Worm (Caenorhabditis elegans): ENCODE measurements around the gene sax-1.
A peak's percentile ranks its signal among the peaks of the same experiment; 100 is the strongest.

Gene sax-1

ce11 chrX:3694172-3694571 lies 44.2 kb upstream of the sax-1 start (continued):
- TF ChIP-seq ztf-25 (GFP tag; IDR thresholded peaks at IDR 0.05) (no peak), lin-54 (GFP tag; optimal IDR thresholded peaks at IDR 0.05) (no peak), K11D2.4 (GFP tag; IDR thresholded peaks at IDR 0.05) (peak; percentile 63; the same call in 1 of the 2 replicates), atf-7 (tag; optimal IDR thresholded peaks at IDR 0.05) (no peak), C06A6.2 (GFP tag; conservative IDR thresholded peaks at IDR 0.05) (no peak), egl-18 (GFP tag; IDR thresholded peaks at IDR 0.05) (no peak), hlh-26 (GFP tag; conservative IDR thresholded peaks at IDR 0.05) (no peak), cebp-2 (GFP tag; IDR thresholded peaks at IDR 0.05) (no peak), T07F8.4 (tag; optimal IDR thresholded peaks at IDR 0.05) (no peak), F57A8.1 (GFP tag; optimal IDR thresholded peaks at IDR 0.05) (no peak), rcor-1 (GFP tag; IDR thresholded peaks at IDR 0.05) (no peak), B0019.2 (GFP tag; conservative IDR thresholded peaks at IDR 0.05) (no peak), efl-1 (GFP tag; optimal IDR thresholded peaks at IDR 0.05) (no peak), pha-4 (tag; optimal IDR thresholded peaks at IDR 0.05) (no peak), attf-6 (GFP tag; IDR thresholded peaks at IDR 0.05) (no peak), xnd-1 (tag; optimal IDR thresholded peaks at IDR 0.05) (no peak), Y53G8AR.9 (GFP tag; conservative IDR thresholded peaks at IDR 0.05) (no peak), lir-1 (GFP tag; conservative IDR thresholded peaks at IDR 0.05) (peak; percentile 92), sdz-38 (tag; optimal IDR thresholded peaks at IDR 0.05) (no peak), mcd-1 (GFP tag; IDR thresholded peaks at IDR 0.05) (peak; percentile 30; the same call in 1 of the 2 replicates), nhr-120 (GFP tag; IDR thresholded peaks at IDR 0.05) (no peak), unc-62 (GFP tag; optimal IDR thresholded peaks at IDR 0.05) (no peak), F39B2.1 (GFP tag; IDR thresholded peaks at IDR 0.05) (no peak), egrh-3 (GFP tag; IDR thresholded peaks at IDR 0.05) (peak; percentile 24; the same call in 1 of the 2 replicates), ekl-4 (GFP tag; IDR thresholded peaks at IDR 0.05) (0 out of 2 replicates have a peak, but pooled peaks have one; percentile 30), ceh-79 (tag; optimal IDR thresholded peaks at IDR 0.05) (no peak), die-1 (tag; optimal IDR thresholded peaks at IDR 0.05) (peak; percentile 26), ztf-22 (GFP tag; optimal IDR thresholded peaks at IDR 0.05) (no peak), nhr-80 (tag; optimal IDR thresholded peaks at IDR 0.05) (no peak), ama-1 (optimal IDR thresholded peaks at IDR 0.05) (no peak), ama-1 (GFP tag; optimal IDR thresholded peaks at IDR 0.05) (no peak), repo-1 (tag; optimal IDR thresholded peaks at IDR 0.05) (no peak), mel-28 (tag; optimal IDR thresholded peaks at IDR 0.05; ENCODE audit: borderline replicate concordance) (no peak), unc-130 (GFP tag; optimal IDR thresholded peaks at IDR 0.05) (no peak), hlh-12 (tag; optimal IDR thresholded peaks at IDR 0.05) (no peak), lin-35 (GFP tag; optimal IDR thresholded peaks at IDR 0.05) (no peak), Y67H2A.10 (GFP tag; conservative IDR thresholded peaks at IDR 0.05) (no peak), mxl-1 (tag; optimal IDR thresholded peaks at IDR 0.05) (no peak), attf-5 (GFP tag; optimal IDR thresholded peaks at IDR 0.05) (peak; percentile 49), aptf-3 (GFP tag; IDR thresholded peaks at IDR 0.05) (no peak), C17E4.6 (GFP tag; IDR thresholded peaks at IDR 0.05) (no peak), nhr-179 (tag; optimal IDR thresholded peaks at IDR 0.05) (no peak), ceh-27 (GFP tag; optimal IDR thresholded peaks at IDR 0.05) (peak; percentile 60), madf-6 (GFP tag; IDR thresholded peaks at IDR 0.05) (0 out of 2 replicates have a peak, but pooled peaks have one; percentile 26), rpc-1 (optimal IDR thresholded peaks at IDR 0.05) (no peak), rpc-1 (tag; optimal IDR thresholded peaks at IDR 0.05) (no peak), ztf-26 (tag; optimal IDR thresholded peaks at IDR 0.05) (peak; percentile 8), ZK185.1 (tag; optimal IDR thresholded peaks at IDR 0.05; ENCODE audit: poor library complexity, severe bottlenecking) (no peak), F55B11.4 (tag; optimal IDR thresholded peaks at IDR 0.05; ENCODE audit: borderline replicate concordance, insufficient read depth) (no peak), athp-1 (tag; optimal IDR thresholded peaks at IDR 0.05) (peak; percentile 15), ccch-3 (GFP tag; optimal IDR thresholded peaks at IDR 0.05) (no peak)

Measured in whole organism, young adult.